Fruit fly (Drosophila melanogaster) S2 (cell line): ENCODE measurements around the gene TwdlY.

Experiments
- CG8478 ChIP-seq: fragments of >200 bp; optimal IDR thresholded peaks from 2 replicates; lab custom pipeline; 2018
- CTCF ChIP-seq, 2 experiments: fragments of >200 bp; optimal IDR thresholded peaks; 2 replicates each; lab custom pipeline; 2018

Gene TwdlY

dm6 chrX:16700070-16700469 lies 34.7 kb upstream of the TwdlY start, which contains the start of gene CG9676:
Gene CG9676, minus strand, starts transcription at chrX:16700170.
- TF ChIP-seq CG8478 (lab: Kevin White, UChicago) (no peak), CTCF (optimal IDR thresholded peaks at IDR 0.05; lab: Kevin White, UChicago) (no peak)

dm6 chrX:16701941-16702340 lies 32.8 kb upstream of the TwdlY start, which contains the start of gene sphe:
Gene sphe, minus strand, starts transcription at chrX:16701972.
- no peak for TF ChIP-seq CG8478 (lab: Kevin White, UChicago)
- no peak for TF ChIP-seq CTCF (optimal IDR thresholded peaks at IDR 0.05; lab: Kevin White, UChicago)

DNA sequence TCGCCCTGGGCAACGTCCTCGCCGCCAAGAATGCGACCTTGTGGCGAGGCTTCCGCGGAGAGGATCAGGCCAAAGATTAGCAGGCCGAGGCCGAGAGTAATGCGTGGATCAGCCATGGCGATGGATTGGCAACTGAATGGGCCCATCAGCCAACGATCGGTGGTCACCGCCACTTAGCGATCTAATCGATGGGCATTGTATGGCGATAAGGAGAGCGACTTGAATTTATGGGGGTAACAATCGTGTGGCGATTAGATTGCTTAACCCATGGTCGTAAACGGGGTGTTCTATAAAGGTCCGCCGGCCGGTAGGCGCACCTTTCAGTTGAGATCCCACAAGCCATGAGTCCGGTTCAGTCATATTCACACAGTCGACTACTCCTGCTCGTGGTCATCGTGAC lies 31.0 kb upstream of the TwdlY start, which contains the start of the genes CG9673 and CG4653:
Gene CG9673 (minus strand): TSS at position 138 of the 400 bp plus-strand sequence.
Gene CG4653 (plus strand): TSS at position 335 of the 400 bp plus-strand sequence.
- TF ChIP-seq CTCF (optimal IDR thresholded peaks at IDR 0.05; lab: Kevin White, UChicago) (no peak), CG8478 (lab: Kevin White, UChicago) (no peak)

dm6 chrX:16706774-16707173 lies 28.0 kb upstream of the TwdlY start, which contains the start of gene CG9672:
Gene CG9672, minus strand, starts transcription at chrX:16706874.
- TF ChIP-seq CTCF (optimal IDR thresholded peaks at IDR 0.05; lab: Kevin White, UChicago) = no peak
- no peak for TF ChIP-seq CG8478 (lab: Kevin White, UChicago)

- TF ChIP-seq CG8478 (lab: Kevin White, UChicago) = no peak
- no peak for TF ChIP-seq CTCF (optimal IDR thresholded peaks at IDR 0.05; lab: Kevin White, UChicago)
These were observed 23.7 kb upstream of the TwdlY start, which contains the start of gene CG13008 for dm6 chrX:16711003-16711402. Gene CG13008, plus strand, starts transcription at chrX:16711303.

DNA sequence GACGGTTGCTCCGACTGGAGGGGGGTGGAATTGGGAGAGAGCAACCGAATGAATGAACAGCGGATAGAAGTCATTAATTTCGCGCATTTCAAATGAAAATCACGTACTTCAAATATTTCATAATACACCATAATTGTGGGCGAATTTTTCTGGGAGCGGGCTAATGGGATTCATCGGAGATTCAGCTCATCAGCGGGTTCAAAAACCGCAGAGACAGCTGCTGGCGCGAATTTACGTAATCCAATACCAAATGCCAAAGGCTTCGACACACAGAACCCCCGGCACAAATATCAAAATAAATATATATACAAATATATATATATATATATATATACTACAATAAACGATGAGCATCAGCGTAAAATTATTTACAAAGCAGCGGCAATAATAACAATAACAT lies 18.1 kb upstream of the TwdlY start:
- TF ChIP-seq CG8478 (lab: Kevin White, UChicago) (no peak), CTCF (optimal IDR thresholded peaks at IDR 0.05; lab: Kevin White, UChicago) (no peak)

DNA sequence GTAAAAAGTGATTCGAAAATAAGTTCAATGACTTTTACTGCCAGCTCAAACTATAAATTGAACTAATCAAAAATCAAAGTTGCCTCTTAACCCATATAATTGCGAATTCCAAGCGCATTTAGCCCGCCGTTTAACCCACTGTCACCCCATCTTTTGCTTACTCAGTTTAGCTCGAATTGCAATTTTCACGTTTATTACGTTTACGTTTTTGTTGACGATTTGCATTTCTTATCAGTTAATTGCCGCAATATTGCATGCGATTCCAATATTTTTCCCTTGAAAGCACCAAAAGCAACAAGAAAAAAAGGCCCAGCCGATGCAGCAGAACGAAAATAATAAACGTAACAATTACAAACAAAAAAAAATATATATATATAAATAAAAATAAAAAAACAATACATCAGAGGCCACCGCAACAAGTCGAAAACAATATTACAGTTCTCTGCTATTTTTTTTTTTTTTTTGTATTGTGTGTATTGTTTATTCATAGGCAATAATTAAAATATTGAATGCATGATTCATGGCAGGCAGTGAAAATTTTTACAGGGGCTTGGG lies 16.5 kb upstream of the TwdlY start:
- TF ChIP-seq CTCF (optimal IDR thresholded peaks at IDR 0.05; lab: Kevin White, UChicago) (no peak), CG8478 (lab: Kevin White, UChicago) (no peak)

DNA sequence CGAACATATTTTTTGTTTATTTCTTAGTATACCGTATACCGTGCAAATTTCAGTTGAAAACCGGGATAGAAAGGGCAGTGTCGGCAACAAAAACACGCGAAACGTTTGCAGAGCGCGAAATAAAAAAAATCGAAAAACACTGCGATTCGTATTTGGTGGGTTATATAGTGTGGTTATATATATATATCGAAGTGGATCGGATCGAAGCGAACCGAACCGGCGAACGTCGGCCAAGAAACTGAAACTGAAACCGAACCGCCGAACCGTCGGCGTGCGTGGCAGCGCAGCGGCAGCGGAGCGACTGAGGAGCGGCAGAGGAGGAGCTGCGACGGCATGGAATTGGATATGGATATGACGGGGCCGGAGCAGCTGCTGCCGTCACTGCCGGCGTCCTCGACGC lies 13.6 kb upstream of the TwdlY start, which contains the start of the genes CG32572 and CG34325:
Gene CG32572 (plus strand): TSS at position 16 of the 400 bp plus-strand sequence.
Gene CG34325 (minus strand): TSS at position 244 of the 400 bp plus-strand sequence.
- no peak for TF ChIP-seq CG8478 (lab: Kevin White, UChicago)
- no peak for TF ChIP-seq CTCF (optimal IDR thresholded peaks at IDR 0.05; lab: Kevin White, UChicago)

- TF ChIP-seq CG8478 (lab: Kevin White, UChicago) = no peak
- no peak for TF ChIP-seq CTCF (optimal IDR thresholded peaks at IDR 0.05; lab: Kevin White, UChicago)
These were observed 11.3 kb upstream of the TwdlY start for dm6 chrX:16723203-16724173.

dm6 chrX:16724544-16724943 lies 10.2 kb upstream of the TwdlY start:
- TF ChIP-seq CTCF (optimal IDR thresholded peaks at IDR 0.05; lab: Kevin White, UChicago) (no peak), CG8478 (lab: Kevin White, UChicago) (no peak)

DNA sequence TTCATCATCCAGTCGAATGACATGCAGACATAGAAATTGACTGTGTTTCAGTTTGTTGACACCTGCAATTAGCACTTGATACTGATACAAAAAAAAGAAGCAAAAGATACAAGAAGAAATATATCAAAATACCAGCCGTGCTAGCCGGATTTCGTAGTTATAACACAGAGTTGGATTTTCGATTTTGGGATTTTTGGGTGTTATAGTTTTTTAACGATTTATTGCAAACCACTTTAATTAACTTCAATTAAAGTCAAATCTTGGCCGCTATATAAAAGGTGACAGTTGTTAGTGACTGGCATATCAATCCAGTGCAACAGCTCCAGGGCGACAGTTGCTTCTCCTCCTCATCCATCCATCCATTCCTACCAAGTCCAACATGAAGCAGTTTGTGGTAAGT lies 4.0 kb upstream of the TwdlY start, which contains the start of gene TwdlX:
Gene TwdlX (plus strand): TSS at position 301 of the 400 bp plus-strand sequence.
- TF ChIP-seq CG8478 (lab: Kevin White, UChicago) (no peak), CTCF (optimal IDR thresholded peaks at IDR 0.05; lab: Kevin White, UChicago) (no peak)

DNA sequence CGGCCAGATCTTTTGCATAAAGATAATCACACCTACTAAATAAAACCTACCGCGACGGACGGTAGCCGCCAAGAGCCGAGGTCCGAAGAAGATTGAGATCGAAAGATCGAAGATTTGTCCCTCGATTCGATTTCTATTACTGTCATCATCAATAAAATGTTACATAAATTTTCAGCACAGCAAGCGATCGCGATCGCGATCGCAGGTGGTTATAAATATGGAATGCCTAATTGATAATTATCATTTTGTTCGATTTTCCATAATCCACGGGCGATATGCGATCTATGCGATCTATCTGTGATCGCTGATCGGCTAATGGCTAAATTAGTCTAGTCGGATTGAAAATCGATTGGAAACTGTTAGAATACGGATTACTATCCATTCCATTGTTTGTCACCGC lies 1.5 kb upstream of the TwdlY start:
- TF ChIP-seq CTCF (optimal IDR thresholded peaks at IDR 0.05; lab: Kevin White, UChicago) = no peak
- no peak for TF ChIP-seq CG8478 (lab: Kevin White, UChicago)

dm6 chrX:16736180-16736579 lies 1.4 kb downstream of the TwdlY start:
- TF ChIP-seq CG8478 (lab: Kevin White, UChicago) (no peak), CTCF (optimal IDR thresholded peaks at IDR 0.05; lab: Kevin White, UChicago) (no peak)

dm6 chrX:16737878-16738277 lies 3.1 kb downstream of the TwdlY start, which contains the start of gene TwdlZ:
Gene TwdlZ, plus strand, starts transcription at chrX:16738178.
- TF ChIP-seq CG8478 (lab: Kevin White, UChicago) = no peak
- no peak for TF ChIP-seq CTCF (optimal IDR thresholded peaks at IDR 0.05; lab: Kevin White, UChicago)
